Worm (Caenorhabditis elegans): ENCODE data around the gene cht-6.

DNA sequence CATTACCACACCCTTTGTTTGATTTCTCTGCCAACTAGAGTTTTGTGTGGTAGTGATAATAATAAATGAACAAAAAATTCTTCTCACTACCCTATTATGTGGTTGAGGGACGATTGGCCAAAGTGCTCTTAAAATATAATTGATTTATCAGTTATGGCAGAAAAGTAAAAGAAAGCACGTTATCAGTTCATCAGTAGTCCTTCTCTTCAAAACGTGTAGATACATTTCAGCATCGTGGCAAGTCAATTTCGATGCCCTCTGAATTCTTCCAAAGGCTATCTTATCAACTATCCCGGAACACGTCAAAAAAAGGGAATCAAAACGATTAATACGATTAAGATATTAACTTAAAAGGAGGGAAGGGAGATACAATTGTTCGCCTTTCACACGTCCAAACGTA is 1.7 kb upstream of the cht-6 start:
- TF ChIP-seq pha-4 (GFP tag; IDR thresholded peaks at IDR 0.05) (no peak), pha-4 (tag; optimal IDR thresholded peaks at IDR 0.05) (no peak), nhr-42 (GFP tag; IDR thresholded peaks at IDR 0.05) (no peak; the same call in 1 of the 2 replicates), snpc-4 (tag; optimal IDR thresholded peaks at IDR 0.05) (no peak), ceh-62 (tag; optimal IDR thresholded peaks at IDR 0.05) (no peak), R02D3.7 (tag; optimal IDR thresholded peaks at IDR 0.05) (no peak), tra-1 (GFP tag; IDR thresholded peaks at IDR 0.05) (peak; percentile 80; the same call in 1 of the 2 replicates), hlh-11 (tag; optimal IDR thresholded peaks at IDR 0.05) (peak; percentile 85), egl-27 (tag; optimal IDR thresholded peaks at IDR 0.05) (no peak), nhr-11 (tag; optimal IDR thresholded peaks at IDR 0.05) (no peak), jun-1 (tag; optimal IDR thresholded peaks at IDR 0.05) (no peak)
